Worm (Caenorhabditis elegans): ENCODE measurements around the gene lys-10.
"Not testable (repeated sequence)": the region's sequence is repeated elsewhere in the genome, so short reads cannot be mapped to it uniquely, and the experiment has no call there.

The lys-10 gene

DNA sequence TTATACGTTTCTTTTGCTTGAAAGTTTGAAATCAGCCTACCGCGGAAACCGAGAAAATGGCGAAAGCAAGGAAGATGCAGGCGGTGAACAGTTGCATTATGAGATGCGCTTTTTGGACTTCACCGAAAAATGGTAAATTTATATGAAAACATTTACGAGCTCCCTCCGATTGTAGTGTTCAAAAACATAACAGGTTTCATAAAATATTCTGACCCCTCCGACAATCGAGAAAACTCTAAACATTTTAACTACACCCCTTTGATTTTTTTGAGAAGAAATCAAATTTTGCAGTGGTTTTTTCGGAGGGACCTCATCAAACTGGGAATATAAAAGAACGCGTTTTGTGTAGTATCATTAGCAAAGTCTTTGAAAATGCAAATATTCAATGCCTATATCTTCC lies 14.4 kb downstream of the lys-10 start, which contains the start of the genes F17E9.18 and F17E9.15:
Gene F17E9.18, minus strand, starts transcription at position 101 of the 400 bp plus-strand sequence.
Gene F17E9.15, plus strand, starts transcription at position 368 of the 400 bp plus-strand sequence.
- TF ChIP-seq C34B4.2 (tag; optimal IDR thresholded peaks at IDR 0.05) = no peak
- TF ChIP-seq nhr-12 (tag; optimal IDR thresholded peaks at IDR 0.05) = no peak
- TF ChIP-seq ceh-63 (GFP tag; optimal IDR thresholded peaks at IDR 0.05) = no peak
- TF ChIP-seq ces-1 (GFP tag; optimal IDR thresholded peaks at IDR 0.05) = no peak
- TF ChIP-seq pag-3 (tag; optimal IDR thresholded peaks at IDR 0.05; ENCODE audit: borderline replicate concordance, insufficient read depth) = no peak
- TF ChIP-seq aha-1 (tag; optimal IDR thresholded peaks at IDR 0.05) = no peak
- no peak for TF ChIP-seq fkh-4 (tag; optimal IDR thresholded peaks at IDR 0.05; ENCODE audit: borderline replicate concordance)
- no peak for TF ChIP-seq sup-37 (GFP tag; optimal IDR thresholded peaks at IDR 0.05)
- TF ChIP-seq hpl-2 (GFP tag; optimal IDR thresholded peaks at IDR 0.05) = no peak
- TF ChIP-seq alr-1 (tag; optimal IDR thresholded peaks at IDR 0.05; ENCODE audit: borderline replicate concordance) = no peak
- no peak for TF ChIP-seq lin-14 (GFP tag; optimal IDR thresholded peaks at IDR 0.05)
- TF ChIP-seq elt-3 (tag; optimal IDR thresholded peaks at IDR 0.05) = no peak
- TF ChIP-seq nhr-85 (tag) = no peak
- no peak for TF ChIP-seq zip-4 (GFP tag; optimal IDR thresholded peaks at IDR 0.05)
- TF ChIP-seq Y116A8C.19 (tag; optimal IDR thresholded peaks at IDR 0.05; ENCODE audit: borderline replicate concordance) = no peak
- no peak for TF ChIP-seq unc-130 (tag; optimal IDR thresholded peaks at IDR 0.05)
- TF ChIP-seq tbx-2 (tag; optimal IDR thresholded peaks at IDR 0.05) = no peak

DNA sequence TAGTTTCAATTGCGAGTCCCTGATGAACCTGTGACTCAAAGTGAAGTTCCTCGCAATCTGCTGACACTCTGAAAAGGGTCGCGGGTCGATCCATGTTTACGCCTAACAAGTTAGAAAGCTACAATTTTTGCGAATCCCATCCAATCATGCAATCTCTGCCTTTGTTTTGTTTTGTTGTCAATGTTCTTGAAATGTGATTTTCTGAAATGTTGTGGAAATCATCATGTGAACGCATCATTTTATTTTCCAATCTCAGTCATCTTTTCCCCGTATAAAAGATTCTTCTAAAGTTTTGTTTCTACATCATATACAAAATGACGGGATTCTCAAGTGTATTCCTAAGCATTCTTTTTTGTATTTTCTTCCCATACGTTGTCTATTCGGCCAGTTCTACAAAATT lies 15.4 kb downstream of the lys-10 start, which contains the start of gene F17E9.4:
Gene F17E9.4, plus strand, starts transcription at position 301 of the 400 bp plus-strand sequence.
- no peak for TF ChIP-seq lin-14 (GFP tag; optimal IDR thresholded peaks at IDR 0.05)
- TF ChIP-seq mep-1 (tag; optimal IDR thresholded peaks at IDR 0.05) = no peak
- no peak for TF ChIP-seq lir-3 (tag; optimal IDR thresholded peaks at IDR 0.05; ENCODE audit: poor library complexity)
- no peak for TF ChIP-seq alr-1 (tag; optimal IDR thresholded peaks at IDR 0.05; ENCODE audit: borderline replicate concordance)
- TF ChIP-seq fkh-8 (tag; optimal IDR thresholded peaks at IDR 0.05) = no peak
- TF ChIP-seq swsn-7 (tag; optimal IDR thresholded peaks at IDR 0.05) = no peak
- no peak for TF ChIP-seq ces-1 (GFP tag; optimal IDR thresholded peaks at IDR 0.05)

DNA sequence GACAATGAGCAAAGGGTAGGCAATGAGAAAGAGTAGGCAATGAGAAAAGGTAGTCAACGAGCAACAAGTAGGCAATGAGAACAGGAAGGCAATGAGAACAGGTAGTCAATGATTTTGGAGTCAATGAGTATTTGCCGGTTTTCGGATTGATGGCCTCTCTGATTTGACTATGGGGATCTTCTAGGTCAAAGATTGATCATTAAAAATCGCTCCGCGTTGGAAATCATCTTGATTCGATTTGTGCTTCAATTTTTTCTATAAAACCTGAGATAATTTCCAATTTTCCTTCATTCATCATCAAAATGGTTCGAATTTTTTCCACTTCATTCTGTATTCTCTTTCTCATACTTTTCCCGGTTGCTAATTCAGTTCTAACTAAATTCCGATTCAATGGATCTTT lies 19.4 kb downstream of the lys-10 start, which contains the start of gene F17E9.16:
Gene F17E9.16, plus strand, starts transcription at position 301 of the 400 bp plus-strand sequence.
- TF ChIP-seq mep-1 (tag; optimal IDR thresholded peaks at IDR 0.05); zip-4 (GFP tag; optimal IDR thresholded peaks at IDR 0.05); dpl-1 (GFP tag; optimal IDR thresholded peaks at IDR 0.05): not testable (repeated sequence)

DNA sequence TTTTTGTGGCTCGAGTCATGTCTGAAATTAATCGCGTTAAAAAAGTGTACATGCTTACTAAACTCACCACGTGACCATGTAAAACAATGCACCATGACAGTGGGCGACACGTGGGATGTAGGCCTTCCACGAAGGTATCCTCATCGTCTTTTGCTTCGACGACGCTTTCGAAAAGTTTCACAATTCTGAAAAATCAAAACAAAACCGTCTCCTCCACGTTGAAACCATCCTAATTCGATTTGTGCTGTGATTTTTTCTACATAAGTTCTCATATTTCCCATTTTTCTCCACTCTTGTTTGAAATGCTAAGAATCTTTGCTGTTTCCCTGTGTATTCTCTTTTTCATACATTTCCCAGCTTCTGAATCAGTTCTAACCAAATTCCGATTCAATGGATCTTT lies 21.9 kb downstream of the lys-10 start, which contains the start of gene F17E9.3:
Gene F17E9.3, plus strand, starts transcription at position 301 of the 400 bp plus-strand sequence.
- TF ChIP-seq efl-1 (optimal IDR thresholded peaks at IDR 0.05) = no peak
- no peak for TF ChIP-seq efl-1 (GFP tag; optimal IDR thresholded peaks at IDR 0.05 in 1 of 2)
- no peak for TF ChIP-seq tbx-2 (tag; optimal IDR thresholded peaks at IDR 0.05)
- no peak for TF ChIP-seq nhr-237 (tag; optimal IDR thresholded peaks at IDR 0.05)
- TF ChIP-seq nhr-71 (tag; optimal IDR thresholded peaks at IDR 0.05) = no peak
- TF ChIP-seq dsc-1 (tag; optimal IDR thresholded peaks at IDR 0.05) = no peak
- TF ChIP-seq ces-1 (GFP tag; optimal IDR thresholded peaks at IDR 0.05) = no peak
- TF ChIP-seq Y116A8C.19 (tag; optimal IDR thresholded peaks at IDR 0.05; ENCODE audit: borderline replicate concordance) = no peak

DNA sequence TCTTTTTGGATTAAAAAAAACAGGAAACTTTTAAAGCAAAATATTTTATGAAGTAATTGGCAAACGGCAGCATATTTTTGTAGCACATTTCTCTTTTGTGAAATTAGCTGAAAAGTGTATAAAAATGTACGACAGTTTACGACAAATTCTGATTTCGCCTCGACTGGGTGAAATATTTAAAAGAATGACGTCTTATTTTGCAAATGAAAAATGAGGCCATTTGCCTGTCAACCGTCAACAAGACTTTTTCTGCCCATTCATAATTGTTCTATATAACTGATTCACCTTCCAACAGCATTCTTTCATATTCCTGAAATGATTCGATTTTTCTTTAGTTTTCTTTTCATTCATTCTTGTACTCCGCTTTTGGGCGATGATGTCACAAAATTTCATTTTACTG lies 23.0 kb downstream of the lys-10 start, which contains the start of the genes F17E9.2 and col-116:
Gene F17E9.2, plus strand, starts transcription at position 301 of the 400 bp plus-strand sequence.
Gene col-116, plus strand, starts transcription at position 315 of the 400 bp plus-strand sequence.
- TF ChIP-seq efl-1 (optimal IDR thresholded peaks at IDR 0.05) (no peak), efl-1 (GFP tag; optimal IDR thresholded peaks at IDR 0.05 in 1 of 2) (peak in 1 of 2 experiments; percentile 60), unc-62 (GFP tag; optimal IDR thresholded peaks at IDR 0.05) (no peak), ama-1 (optimal IDR thresholded peaks at IDR 0.05) (no peak), sup-37 (GFP tag; optimal IDR thresholded peaks at IDR 0.05) (no peak), tlp-1 (tag; optimal IDR thresholded peaks at IDR 0.05) (no peak)

DNA sequence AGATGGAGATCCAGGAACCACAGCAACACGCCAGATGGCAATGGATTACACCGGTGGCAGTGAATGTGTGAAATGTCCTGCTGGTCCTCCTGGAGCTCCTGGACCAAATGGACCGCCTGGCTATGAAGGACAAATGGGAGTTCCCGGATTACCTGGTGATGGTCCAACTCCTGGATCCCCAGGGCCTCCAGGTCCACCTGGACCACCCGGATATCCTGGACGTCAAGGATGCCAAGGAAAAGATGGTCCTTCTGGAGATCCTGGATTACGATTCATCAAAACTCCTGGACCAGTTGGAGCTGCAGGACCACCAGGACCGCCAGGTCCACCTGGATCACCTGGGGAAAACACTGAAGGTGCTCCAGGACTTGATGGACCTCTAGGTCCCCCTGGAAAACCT lies 24.7 kb downstream of the lys-10 start:
- TF ChIP-seq alr-1 (tag; optimal IDR thresholded peaks at IDR 0.05; ENCODE audit: borderline replicate concordance) (no peak), nhr-85 (tag) (no peak), efl-1 (optimal IDR thresholded peaks at IDR 0.05) (no peak), efl-1 (GFP tag; optimal IDR thresholded peaks at IDR 0.05 in 1 of 2) (peak in 1 of 2 experiments; percentile 81), unc-130 (tag; optimal IDR thresholded peaks at IDR 0.05) (no peak), nhr-19 (GFP tag; conservative IDR thresholded peaks at IDR 0.05) (no peak)
